Worm (Caenorhabditis elegans) whole organism, L4/young adult: ENCODE data around the gene fbxl-1.

ENCODE experiments used
- W03F9.2 ChIP-seq: fragments of 150-350 bp; optimal IDR thresholded peaks from 2 replicates; lab custom pipeline; 2014; ENCODE audit warnings: missing biosample characterization, missing genetic modification characterization
- dao-5 ChIP-seq: sonication (generic microtip); optimal IDR thresholded peaks from 2 replicates; lab custom pipeline; 2016; ENCODE audit warnings: missing genotype, missing genetic modification characterization, moderate library complexity, missing compliant biosample characterization
- him-1 ChIP-seq: sonication (generic microtip); optimal IDR thresholded peaks from 2 replicates; lab custom pipeline; 2016; ENCODE audit warnings: missing genotype, missing genetic modification reagents, missing genetic modification characterization, missing compliant biosample characterization

fbxl-1 gene

DNA sequence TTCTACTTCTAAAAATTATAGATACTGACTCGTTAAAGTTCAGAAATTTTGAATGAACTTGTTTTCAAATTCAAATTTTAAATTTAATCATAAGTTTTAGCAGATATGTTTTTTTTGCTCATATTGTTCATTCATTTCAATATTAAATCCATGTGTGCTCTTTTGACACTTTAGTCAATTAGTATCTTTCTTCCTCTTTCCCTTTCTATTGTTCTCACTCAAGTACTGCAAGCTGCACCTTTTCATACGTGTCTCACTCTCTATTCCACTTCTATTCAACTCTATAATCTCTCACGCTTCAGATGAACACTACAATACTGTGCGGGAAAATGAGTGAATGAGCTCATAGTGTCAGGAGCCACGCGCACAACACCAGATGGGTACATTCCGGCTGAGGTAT is 9.7 kb upstream of the fbxl-1 start, which contains the start of gene C30A5.16:
TSS of gene C30A5.16 (plus strand) at position 301 of the 400 bp plus-strand sequence.
- TF ChIP-seq W03F9.2 (tag; lab: Kevin White, UChicago) (no peak), dao-5 (tag; lab: Kevin White, UChicago) (no peak), him-1 (tag; lab: Kevin White, UChicago) (no peak)

DNA sequence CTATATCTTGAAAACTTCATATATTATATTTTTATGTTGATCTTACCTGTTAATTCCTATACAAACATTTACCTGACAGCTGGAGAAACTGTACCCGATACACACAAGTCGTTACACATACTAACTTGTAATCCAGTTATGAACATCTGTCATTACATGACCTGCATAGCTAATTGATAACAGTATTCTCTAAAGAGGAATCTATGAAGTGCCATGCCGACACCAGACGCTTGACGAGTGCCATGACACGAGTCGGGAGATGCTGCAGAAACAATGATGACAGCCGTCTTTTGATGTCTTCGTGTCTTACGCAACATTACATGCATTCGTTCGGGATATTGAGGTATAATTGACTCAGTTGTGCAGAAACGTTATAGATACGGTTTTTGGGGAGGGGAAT is 7.5 kb upstream of the fbxl-1 start:
- TF ChIP-seq W03F9.2 (tag; lab: Kevin White, UChicago) = no peak
- TF ChIP-seq dao-5 (tag; lab: Kevin White, UChicago) = no peak
- TF ChIP-seq him-1 (tag; lab: Kevin White, UChicago) = no peak

DNA sequence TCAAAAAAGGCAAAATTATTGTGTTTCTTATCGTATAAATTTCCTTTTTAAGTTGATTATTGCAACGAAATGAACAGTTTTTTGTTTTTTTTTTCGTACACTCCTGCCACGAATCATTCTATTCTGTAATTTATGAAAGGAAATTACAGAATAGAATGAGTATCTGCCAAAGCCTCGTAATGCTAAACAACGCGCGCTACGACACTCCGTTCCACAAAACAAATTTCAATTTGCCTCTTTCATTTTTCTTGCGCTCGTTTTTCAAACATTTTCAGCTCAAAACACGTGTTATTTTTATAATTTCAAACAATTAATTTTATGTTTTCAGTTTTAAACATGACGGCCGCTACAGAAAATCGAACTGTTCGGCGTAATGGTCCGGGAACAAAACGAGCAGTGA is 2.9 kb upstream of the fbxl-1 start, which contains the start of gene mob-4:
TSS of gene mob-4 (plus strand) at position 329 of the 400 bp plus-strand sequence.
- TF ChIP-seq him-1 (tag; lab: Kevin White, UChicago) (no peak), W03F9.2 (tag; lab: Kevin White, UChicago) (no peak)

DNA sequence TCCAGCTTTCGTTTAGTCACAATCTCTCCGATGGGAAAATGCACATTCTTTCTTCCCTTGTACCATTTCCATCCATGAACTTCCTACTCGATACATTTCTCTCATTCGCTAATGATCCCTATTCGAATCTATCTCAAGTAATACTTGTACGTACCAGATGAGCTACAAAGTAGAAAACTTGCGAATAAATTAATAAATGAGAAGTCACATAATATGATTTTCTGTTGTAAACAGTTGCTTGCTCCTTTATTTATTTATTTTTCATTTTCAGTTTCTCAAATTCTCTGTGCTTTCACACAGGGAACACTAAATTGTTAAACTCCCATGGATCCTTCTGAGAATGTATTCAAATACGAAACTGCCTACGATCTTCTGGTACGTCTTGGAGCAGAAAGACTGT is 1.5 kb upstream of the fbxl-1 start, which contains the start of gene rfs-1:
TSS of gene rfs-1 (plus strand) at position 301 of the 400 bp plus-strand sequence.
- TF ChIP-seq dao-5 (tag; lab: Kevin White, UChicago) (no peak), him-1 (tag; lab: Kevin White, UChicago) (no peak), W03F9.2 (tag; lab: Kevin White, UChicago) (no peak)

DNA sequence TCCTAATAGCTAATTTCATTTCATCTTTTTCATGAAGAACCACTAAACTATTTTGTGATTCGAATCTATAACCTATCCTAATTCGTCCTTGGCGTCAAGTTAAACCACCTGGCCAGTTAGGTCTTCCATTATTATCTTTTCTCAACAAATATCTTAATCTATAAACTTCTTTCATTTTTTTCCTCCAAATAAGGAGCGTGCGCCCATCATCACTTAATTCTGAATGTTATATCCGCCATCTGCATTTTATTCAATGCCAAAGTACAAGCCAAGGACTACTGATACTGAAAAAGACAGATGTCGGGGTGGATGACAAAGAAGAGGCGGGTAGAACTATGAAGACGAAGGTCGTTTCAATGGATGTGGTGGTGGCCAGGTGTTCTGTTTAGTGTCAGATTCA is 1.3 kb downstream of the fbxl-1 start:
- TF ChIP-seq dao-5 (tag; lab: Kevin White, UChicago) (no peak), W03F9.2 (tag; lab: Kevin White, UChicago) (no peak)

DNA sequence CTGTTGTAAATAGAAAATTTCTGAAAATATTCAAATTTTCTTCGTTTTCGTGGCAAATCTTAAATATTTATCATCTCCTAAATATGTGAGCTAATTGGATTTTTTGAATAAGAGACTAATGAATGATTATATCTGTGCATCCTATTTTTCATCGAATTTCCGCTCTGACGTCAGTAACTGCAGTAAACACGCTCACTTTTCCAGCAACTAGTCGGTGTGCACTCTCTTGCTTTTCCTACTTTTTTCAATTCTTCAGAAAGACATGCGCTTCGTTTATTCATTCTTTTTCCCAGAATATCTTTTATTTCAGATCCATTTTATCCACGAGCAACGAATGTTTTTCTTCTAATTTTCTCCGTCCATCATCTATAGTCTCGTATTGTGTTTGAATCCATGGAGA is 1.9 kb downstream of the fbxl-1 start:
- no peak for TF ChIP-seq him-1 (tag; lab: Kevin White, UChicago)
- TF ChIP-seq W03F9.2 (tag; lab: Kevin White, UChicago) = no peak
- no peak for TF ChIP-seq dao-5 (tag; lab: Kevin White, UChicago)

DNA sequence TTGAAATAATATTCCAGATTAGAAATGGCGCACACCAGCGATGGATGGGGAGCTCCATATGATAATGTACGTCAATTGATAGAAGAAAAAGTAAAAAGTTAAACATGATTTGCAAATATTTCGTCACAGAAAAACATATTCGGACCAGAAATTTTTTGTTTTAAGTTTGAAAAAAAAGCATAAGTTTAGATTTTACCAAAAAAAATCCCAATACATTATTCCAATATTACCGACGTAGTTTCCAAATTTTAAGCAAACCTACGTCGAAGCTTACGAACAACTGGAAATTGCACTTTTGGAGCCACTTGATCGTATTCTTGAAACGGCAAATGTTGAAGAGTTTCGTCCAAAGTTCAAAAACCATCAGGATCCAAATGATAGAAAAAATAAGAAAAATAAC is 5.0 kb downstream of the fbxl-1 start, which contains the start of gene henn-1:
TSS of gene henn-1 (plus strand) at position 18 of the 400 bp plus-strand sequence.
- TF ChIP-seq dao-5 (tag; lab: Kevin White, UChicago) (no peak), W03F9.2 (tag; lab: Kevin White, UChicago) (no peak), him-1 (tag; lab: Kevin White, UChicago) (no peak)

DNA sequence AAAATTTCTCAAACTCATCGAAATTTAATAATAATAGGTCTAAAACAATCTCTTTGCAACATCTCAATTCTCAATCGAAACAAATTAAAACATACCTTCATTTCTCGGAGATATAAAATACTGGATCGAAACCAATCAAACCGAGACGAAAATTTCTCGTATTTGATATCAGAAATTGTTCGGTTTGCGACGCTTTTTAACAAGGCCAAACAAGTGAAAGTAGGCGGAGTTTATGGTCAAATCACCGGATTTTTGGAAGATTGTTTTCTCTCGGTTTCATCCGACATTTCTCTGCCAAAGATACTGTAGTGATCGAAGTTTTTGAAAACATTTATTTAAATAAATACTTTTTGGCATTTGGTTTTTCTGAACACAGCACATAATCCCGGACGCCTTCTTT is 7.7 kb downstream of the fbxl-1 start, which contains the start of gene C02F5.14:
TSS of gene C02F5.14 (minus strand) at position 157 of the 400 bp plus-strand sequence.
- TF ChIP-seq dao-5 (tag; lab: Kevin White, UChicago) (no peak), W03F9.2 (tag; lab: Kevin White, UChicago) (no peak), him-1 (tag; lab: Kevin White, UChicago) (no peak)

DNA sequence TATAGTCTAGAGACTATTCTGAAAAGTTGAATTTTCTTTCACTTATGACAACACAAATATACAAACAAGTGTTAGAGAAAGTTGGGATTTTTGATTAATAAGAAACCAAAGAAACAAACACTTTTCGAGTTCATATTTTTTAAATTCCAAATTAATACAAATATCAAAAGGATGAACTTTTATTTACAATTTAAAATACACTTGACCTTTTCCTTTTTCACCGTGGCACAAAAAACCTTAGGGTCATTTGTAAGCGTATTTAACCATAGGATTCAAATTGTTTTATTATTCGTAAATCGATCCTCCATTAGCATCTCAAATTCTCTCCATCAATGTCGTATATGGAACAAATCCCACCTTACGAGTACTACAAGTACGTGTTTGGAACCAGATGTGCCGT is 8.2 kb downstream of the fbxl-1 start, which contains the start of gene C02F5.5:
TSS of gene C02F5.5 (plus strand) at position 301 of the 400 bp plus-strand sequence.
- TF ChIP-seq dao-5 (tag; lab: Kevin White, UChicago) = no peak
- no peak for TF ChIP-seq him-1 (tag; lab: Kevin White, UChicago)
- no peak for TF ChIP-seq W03F9.2 (tag; lab: Kevin White, UChicago)

DNA sequence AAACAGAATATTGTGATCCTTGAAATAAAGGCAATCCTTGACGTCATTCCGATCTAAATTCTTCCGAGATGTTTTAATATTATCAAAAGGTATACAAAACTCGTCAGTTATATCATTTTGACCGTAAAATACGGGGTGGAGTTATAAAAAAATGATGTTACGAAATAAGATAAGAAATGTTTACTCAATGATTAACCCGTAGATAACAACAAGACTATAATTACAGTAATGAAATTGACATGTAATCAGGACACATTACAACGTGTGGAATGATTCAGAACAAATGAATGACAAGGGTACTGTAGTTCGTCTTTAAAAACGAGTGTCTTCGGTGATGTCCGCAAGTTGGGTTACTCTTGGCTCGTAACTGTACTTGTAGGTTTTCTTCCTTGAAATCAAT is 10.2 kb downstream of the fbxl-1 start, which contains the start of gene tsp-2:
TSS of gene tsp-2 (minus strand) at position 109 of the 400 bp plus-strand sequence.
- no peak for TF ChIP-seq him-1 (tag; lab: Kevin White, UChicago)
- TF ChIP-seq W03F9.2 (tag; lab: Kevin White, UChicago) = no peak
- TF ChIP-seq dao-5 (tag; lab: Kevin White, UChicago) = no peak

DNA sequence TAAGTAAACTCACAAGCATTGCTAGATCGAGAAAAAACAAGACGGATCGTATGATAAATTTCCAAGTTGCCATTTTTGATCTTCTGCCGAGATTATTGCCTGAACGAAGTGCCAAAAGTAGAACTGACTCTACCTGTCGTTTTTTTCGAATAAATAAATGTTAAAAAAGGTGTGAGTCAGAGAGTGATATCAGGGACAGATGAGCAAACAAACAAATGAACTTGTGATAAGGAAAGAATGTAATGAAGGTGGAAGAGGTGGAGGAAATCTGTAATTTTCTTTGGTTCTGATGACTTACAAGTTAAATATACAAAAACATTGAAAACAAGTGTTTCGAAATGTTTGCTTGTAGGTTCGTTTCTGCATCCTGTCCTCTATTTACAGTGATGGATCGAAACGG is 11.7 kb downstream of the fbxl-1 start, which contains the start of gene tsp-1:
TSS of gene tsp-1 (minus strand) at position 99 of the 400 bp plus-strand sequence.
- no peak for TF ChIP-seq him-1 (tag; lab: Kevin White, UChicago)
- no peak for TF ChIP-seq W03F9.2 (tag; lab: Kevin White, UChicago)
- TF ChIP-seq dao-5 (tag; lab: Kevin White, UChicago) = no peak

DNA sequence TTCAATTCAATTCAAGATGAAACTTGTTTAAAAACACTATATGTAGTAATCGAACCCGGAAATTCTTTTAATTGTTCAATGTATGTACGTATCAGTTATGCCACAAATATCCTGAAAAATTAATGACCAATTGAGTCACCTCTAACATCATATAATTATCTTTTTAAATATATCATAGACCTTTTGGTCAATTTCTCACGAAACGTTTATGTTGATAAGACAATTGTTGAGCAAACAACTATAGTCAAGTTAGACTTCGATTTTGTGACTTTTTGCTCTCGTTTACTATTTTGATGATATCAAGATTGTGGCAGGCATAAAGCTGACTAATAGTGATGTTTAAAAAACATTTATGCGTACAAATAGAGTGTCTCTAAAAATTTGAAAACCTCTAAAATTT is 12.6 kb downstream of the fbxl-1 start:
- TF ChIP-seq W03F9.2 (tag; lab: Kevin White, UChicago) (no peak), dao-5 (tag; lab: Kevin White, UChicago) (no peak), him-1 (tag; lab: Kevin White, UChicago) (no peak)

DNA sequence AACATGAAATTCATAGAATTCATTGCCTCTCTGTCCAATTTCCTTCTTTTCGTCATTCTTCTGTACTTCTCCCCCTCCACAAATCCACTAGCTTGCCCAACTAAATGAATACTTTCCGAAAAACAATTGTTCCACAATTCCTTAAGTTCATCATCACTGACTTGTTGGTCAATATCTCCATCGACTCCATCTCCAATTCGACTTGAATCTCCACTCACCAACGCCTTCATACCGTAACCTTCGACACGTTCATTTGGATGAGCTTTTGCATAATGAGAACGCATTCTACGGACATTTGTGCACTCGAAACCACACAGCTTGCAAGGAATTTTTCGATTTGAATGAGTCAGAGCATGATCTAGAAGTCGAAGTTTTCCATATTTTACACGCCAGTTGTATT is 13.3 kb downstream of the fbxl-1 start:
- TF ChIP-seq dao-5 (tag; lab: Kevin White, UChicago) (no peak), W03F9.2 (tag; lab: Kevin White, UChicago) (no peak), him-1 (tag; lab: Kevin White, UChicago) (no peak)

DNA sequence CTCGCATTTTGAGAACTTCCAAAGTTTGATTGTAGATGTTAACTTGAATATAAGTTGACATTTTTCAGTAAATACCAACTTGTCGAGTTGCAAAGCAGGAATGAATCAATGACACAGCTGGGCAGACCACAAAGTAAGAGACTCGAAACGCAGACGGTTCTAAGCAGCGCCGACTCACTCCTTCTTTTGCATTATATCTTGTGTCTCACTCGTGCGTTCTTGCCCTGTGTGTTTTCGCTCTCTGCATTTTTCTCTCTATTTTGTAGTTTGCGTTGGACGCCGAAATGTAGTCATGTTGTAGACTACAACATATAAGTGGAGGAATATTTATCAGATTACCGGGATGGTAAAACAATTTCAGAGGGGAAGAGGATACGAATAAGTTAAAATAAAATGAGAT is 15.2 kb downstream of the fbxl-1 start, which contains the start of gene C02F5.12:
TSS of gene C02F5.12 (minus strand) at position 221 of the 400 bp plus-strand sequence.
- TF ChIP-seq him-1 (tag; lab: Kevin White, UChicago) (no peak), dao-5 (tag; lab: Kevin White, UChicago) (no peak), W03F9.2 (tag; lab: Kevin White, UChicago) (no peak)
